Worm (Caenorhabditis elegans): ENCODE measurements around the gene cpg-7.

DNA sequence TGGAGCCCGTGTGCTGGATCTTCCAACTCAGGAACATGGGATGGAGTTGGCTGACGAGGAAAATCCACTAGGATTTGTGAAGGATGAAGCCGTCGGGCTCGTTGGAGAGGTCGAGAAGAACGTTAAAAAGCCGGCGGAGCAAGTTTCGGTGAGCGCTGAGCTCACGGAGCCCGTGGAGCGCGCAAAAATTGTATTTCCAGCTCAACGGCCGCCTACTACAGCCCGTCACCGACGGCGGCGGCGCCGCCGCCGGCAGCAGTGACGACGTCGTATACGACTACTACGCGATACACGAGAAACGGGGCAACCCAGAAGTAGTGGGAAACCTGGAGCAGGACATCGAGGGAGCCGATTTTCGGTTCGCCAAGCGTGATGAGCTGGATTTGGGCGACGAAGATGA lies 48.1 kb downstream of the cpg-7 start:
- no peak for TF ChIP-seq nhr-23 (tag; optimal IDR thresholded peaks at IDR 0.05)
- TF ChIP-seq unc-55 (GFP tag; optimal IDR thresholded peaks at IDR 0.05) = no peak
- no peak for TF ChIP-seq crh-2 (tag; optimal IDR thresholded peaks at IDR 0.05)
- TF ChIP-seq nhr-11 (tag; optimal IDR thresholded peaks at IDR 0.05) = no peak
